Worm (Caenorhabditis elegans): ENCODE data around the gene Y37E11AR.7.

- TF ChIP-seq him-1 (tag; optimal IDR thresholded peaks at IDR 0.05) (no peak), dao-5 (tag; optimal IDR thresholded peaks at IDR 0.05) (no peak)
Measured at ce11 chrIV:3781539-3781938, 26.3 kb upstream of the Y37E11AR.7 start.
